Worm (Caenorhabditis elegans) whole organism, L2 larva: Measurements from ENCODE around the gene fars-3.

Experiments used
- aly-2 ChIP-seq: fragments of 150-350 bp; optimal IDR thresholded peaks from 2 replicates; lab custom pipeline; 2014; ENCODE audit warnings: missing biosample characterization, missing genetic modification characterization
- ceh-16 ChIP-seq: fragments of 150-350 bp; optimal IDR thresholded peaks from 2 replicates; lab custom pipeline; 2014; ENCODE audit warnings: missing biosample characterization, missing genetic modification characterization
- egl-27 ChIP-seq: sonication (generic microtip); optimal IDR thresholded peaks from 3 replicates; lab custom pipeline; 2017; ENCODE audit warnings: missing biosample characterization, missing genetic modification reagents, missing genetic modification characterization
- gmeb-1 ChIP-seq: fragments of 150-350 bp; optimal IDR thresholded peaks from 2 replicates; lab custom pipeline; 2014; ENCODE audit warnings: missing biosample characterization, missing genetic modification characterization
- skn-1 ChIP-seq: sonication (generic microtip); optimal IDR thresholded peaks from 2 replicates; lab custom pipeline; 2017; ENCODE audit warnings: missing biosample characterization, missing genetic modification characterization
- sma-3 ChIP-seq: sonication (generic microtip); optimal IDR thresholded peaks from 2 replicates; lab custom pipeline; 2016; ENCODE audit warnings: missing genetic modification reagents, missing genetic modification characterization, missing compliant biosample characterization
- unc-62 ChIP-seq: fragments of 150-350 bp; optimal IDR thresholded peaks from 2 replicates; lab custom pipeline; 2014; ENCODE audit warnings: missing biosample characterization, missing genetic modification reagents, missing genetic modification characterization
- ztf-4 ChIP-seq: fragments of 150-350 bp; optimal IDR thresholded peaks from 2 replicates; lab custom pipeline; 2014; ENCODE audit warnings: missing biosample characterization, missing genetic modification characterization

ce11 chrII:8515521-8515920 is 50.9 kb downstream of the fars-3 start:
- TF ChIP-seq ztf-4, result no peak
- no peak for TF ChIP-seq ceh-16
- no peak for TF ChIP-seq egl-27 (tag; lab: Kevin White, UChicago)
- no peak for TF ChIP-seq aly-2 (tag; lab: Kevin White, UChicago)
- TF ChIP-seq unc-62 (GFP tag; lab: Kevin White, UChicago), result no peak
- TF ChIP-seq sma-3, result no peak
- no peak for TF ChIP-seq skn-1
- TF ChIP-seq gmeb-1 (tag; lab: Kevin White, UChicago), result no peak
